Fruit fly (Drosophila melanogaster): ENCODE measurements around the gene CG17917.
A peak's percentile ranks its signal among the peaks of the same experiment; 100 is the strongest.

dm6 chr3R:6315078-6315477 lies 26.7 kb upstream of the CG17917 start:
- no peak for TF ChIP-seq zen (tag; optimal IDR thresholded peaks at IDR 0.05)
- no peak for TF ChIP-seq B-H1 (GFP tag; IDR thresholded peaks at IDR 0.05)
- TF ChIP-seq CG11398 (GFP tag; optimal IDR thresholded peaks at IDR 0.05) = no peak
- TF ChIP-seq CG18764 (GFP tag; optimal IDR thresholded peaks at IDR 0.05) = no peak
- TF ChIP-seq CG16863 (GFP tag; optimal IDR thresholded peaks at IDR 0.05) = no peak
- TF ChIP-seq chinmo (GFP tag; IDR thresholded peaks at IDR 0.05; ENCODE audit: partially characterized antibody) = 0 out of 4 replicates have a peak, but pooled peaks have one; percentile 28
